Worm (Caenorhabditis elegans) whole organism, L1 larva: ENCODE data around the gene R09F10.8.

Experiments used
- C04F5.9 ChIP-seq: sonication (generic microtip); optimal IDR thresholded peaks from 2 replicates; lab custom pipeline; 2016; ENCODE audit warnings: missing genetic modification characterization, missing compliant biosample characterization
- C16A3.4 ChIP-seq: fragments of 150-350 bp; optimal IDR thresholded peaks from 2 replicates; lab custom pipeline; 2014; ENCODE audit warnings: missing biosample characterization, missing genetic modification characterization
- aha-1 ChIP-seq: fragments of 150-350 bp; optimal IDR thresholded peaks from 2 replicates; lab custom pipeline; 2014; ENCODE audit warnings: missing biosample characterization, missing genetic modification characterization
- alr-1 ChIP-seq: fragments of 200-800 bp; sonication (Bioruptor generic); optimal IDR thresholded peaks from 2 replicates; lab custom pipeline; 2018; ENCODE audit warnings: borderline replicate concordance, mild to moderate bottlenecking, missing genetic modification characterization, missing compliant biosample characterization
- blmp-1 ChIP-seq: fragments of 150-350 bp; optimal IDR thresholded peaks from 2 replicates; lab custom pipeline; 2014; ENCODE audit warnings: missing biosample characterization, missing genetic modification characterization
- ceh-8 ChIP-seq: fragments of 200-800 bp; sonication (Bioruptor generic); optimal IDR thresholded peaks from 2 replicates; lab custom pipeline; 2018; ENCODE audit warnings: mild to moderate bottlenecking, missing genetic modification characterization, moderate library complexity, missing compliant biosample characterization
- ceh-82 ChIP-seq, 3 experiments: fragments of 150-350 bp in 1 of 3; sonication (generic microtip) in 2 of 3; optimal IDR thresholded peaks; 2 replicates each; lab custom pipeline; 2014 to 2017; ENCODE audit warnings: missing biosample characterization in 3 of 3, missing genetic modification characterization in 3 of 3
- ceh-88 ChIP-seq: fragments of 200-800 bp; sonication (Bioruptor generic); IDR thresholded peaks from 2 replicates; pipeline ENCODE4 v1.3.6; 2022; ENCODE audit warnings: missing genetic modification characterization, missing compliant biosample characterization
- ceh-90 ChIP-seq: sonication (generic microtip); optimal IDR thresholded peaks from 2 replicates; lab custom pipeline; 2016; ENCODE audit warnings: missing genetic modification characterization, missing compliant biosample characterization
- ces-1 ChIP-seq: fragments of 150-350 bp; optimal IDR thresholded peaks from 2 replicates; lab custom pipeline; 2014; ENCODE audit warnings: missing biosample characterization, missing genetic modification reagents, missing genetic modification characterization
- dpl-1 ChIP-seq, 3 experiments: fragments of 150-350 bp in 2 of 3; sonication (generic microtip) in 1 of 3; optimal IDR thresholded peaks; 2 replicates each; lab custom pipeline; 2014 to 2017; ENCODE audit warnings: missing biosample characterization in 3 of 3, missing genetic modification characterization in 3 of 3, missing genetic modification reagents in 3 of 3
- dsc-1 ChIP-seq: sonication (generic microtip); optimal IDR thresholded peaks from 2 replicates; lab custom pipeline; 2016; ENCODE audit warnings: mild to moderate bottlenecking, missing genetic modification characterization, missing compliant biosample characterization
- efl-1 ChIP-seq, 4 experiments: fragments of 150-350 bp; optimal IDR thresholded peaks in 3 of 4; peaks in 1 of 4; 1 replicate in 1 of 4; 2 replicates in 3 of 4; lab custom pipeline; 2014; ENCODE audit warnings: missing biosample characterization in 2 of 4, missing genetic modification characterization in 2 of 4, missing genetic modification reagents in 2 of 4
- egl-13 ChIP-seq: sonication (generic microtip); optimal IDR thresholded peaks from 2 replicates; lab custom pipeline; 2016; ENCODE audit warnings: missing genotype, missing genetic modification reagents, missing genetic modification characterization, missing compliant biosample characterization
- elt-2 ChIP-seq: sonication (generic microtip); optimal IDR thresholded peaks from 2 replicates; lab custom pipeline; 2016; ENCODE audit warnings: missing genetic modification characterization, mild to moderate bottlenecking, inconsistent platforms, missing compliant biosample characterization, missing genetic modification reagents
- elt-3 ChIP-seq, 6 experiments: fragments of 150-350 bp in 1 of 6; sonication (generic microtip); optimal IDR thresholded peaks; 2 replicates each; lab custom pipeline; 2017 to 2018; ENCODE audit warnings: missing biosample characterization in 6 of 6, missing genetic modification characterization in 6 of 6, inconsistent platforms in 1 of 6
- ets-5 ChIP-seq: fragments of 200-800 bp; sonication (Bioruptor generic); IDR thresholded peaks from 2 replicates; pipeline ENCODE4 v1.3.6; 2022; ENCODE audit warnings: missing genetic modification characterization, missing compliant biosample characterization
- fkh-4 ChIP-seq: sonication (generic microtip); optimal IDR thresholded peaks from 2 replicates; lab custom pipeline; 2016; ENCODE audit warnings: missing compliant biosample characterization, missing genetic modification characterization, borderline replicate concordance
- fos-1 ChIP-seq: fragments of 150-350 bp; optimal IDR thresholded peaks from 2 replicates; lab custom pipeline; 2014; ENCODE audit warnings: missing biosample characterization, missing genetic modification characterization
- grh-1 ChIP-seq: fragments of 200-800 bp; sonication (Bioruptor generic); IDR thresholded peaks from 2 replicates; pipeline ENCODE4 v1.3.6; 2022; ENCODE audit warnings: missing genetic modification reagents, missing genetic modification characterization, missing compliant biosample characterization
- hlh-17 ChIP-seq: fragments of 200-800 bp; sonication (Bioruptor generic); optimal IDR thresholded peaks from 2 replicates; lab custom pipeline; 2018; ENCODE audit warnings: missing genetic modification characterization, mild to moderate bottlenecking, missing compliant biosample characterization, moderate library complexity, borderline replicate concordance
- hpl-2 ChIP-seq: fragments of 150-350 bp; optimal IDR thresholded peaks from 2 replicates; lab custom pipeline; 2014; ENCODE audit warnings: missing biosample characterization, missing genetic modification reagents, missing genetic modification characterization
- isw-1 ChIP-seq: fragments of 200-800 bp; sonication (Bioruptor generic); IDR thresholded peaks from 2 replicates; pipeline ENCODE4 v1.3.6; 2022; ENCODE audit warnings: missing genetic modification characterization, missing compliant biosample characterization
- lin-14 ChIP-seq: fragments of 200-800 bp; sonication (Bioruptor generic); optimal IDR thresholded peaks from 2 replicates; lab custom pipeline; 2018; ENCODE audit warnings: mild to moderate bottlenecking, missing genetic modification characterization, moderate library complexity, missing compliant biosample characterization
- lin-15B ChIP-seq: fragments of 150-350 bp; sonication (generic microtip); optimal IDR thresholded peaks from 3 replicates; lab custom pipeline; 2014; ENCODE audit warnings: missing biosample characterization, missing genetic modification characterization
- mab-9 ChIP-seq: fragments of 200-800 bp; sonication (Bioruptor generic); IDR thresholded peaks from 2 replicates; pipeline ENCODE4 v1.3.6; 2022; ENCODE audit warnings: missing genetic modification reagents, missing genetic modification characterization, missing compliant biosample characterization
- mdl-1 ChIP-seq, 2 experiments: fragments of 150-350 bp; optimal IDR thresholded peaks; 2 replicates each; lab custom pipeline; 2014 to 2017; ENCODE audit warnings: missing biosample characterization in 2 of 2, missing genetic modification characterization in 2 of 2, inconsistent platforms in 1 of 2
- mep-1 ChIP-seq: fragments of 150-350 bp; optimal IDR thresholded peaks from 2 replicates; lab custom pipeline; 2014; ENCODE audit warnings: missing biosample characterization, missing genetic modification characterization
- nhr-11 ChIP-seq: fragments of 150-350 bp; optimal IDR thresholded peaks from 2 replicates; lab custom pipeline; 2014; ENCODE audit warnings: missing biosample characterization, missing genetic modification characterization
- nhr-12 ChIP-seq: sonication (generic microtip); optimal IDR thresholded peaks from 2 replicates; lab custom pipeline; 2017; ENCODE audit warnings: missing biosample characterization, missing genetic modification characterization
- nhr-19 ChIP-seq: fragments of 200-800 bp; sonication (Bioruptor generic); conservative IDR thresholded peaks from 2 replicates; pipeline ENCODE4 v1.3.6; 2022; ENCODE audit warnings: missing genetic modification characterization, missing compliant biosample characterization
- nhr-28 ChIP-seq: fragments of 150-350 bp; optimal IDR thresholded peaks from 2 replicates; lab custom pipeline; 2014; ENCODE audit warnings: missing biosample characterization, missing genetic modification characterization
- nhr-47 ChIP-seq: sonication (generic microtip); optimal IDR thresholded peaks from 2 replicates; lab custom pipeline; 2016; ENCODE audit warnings: mild to moderate bottlenecking, missing genetic modification characterization, moderate library complexity, missing compliant biosample characterization
- nhr-77 ChIP-seq: fragments of 150-350 bp; optimal IDR thresholded peaks from 2 replicates; lab custom pipeline; 2014; ENCODE audit warnings: missing biosample characterization, missing genetic modification characterization
- nhr-84 ChIP-seq: sonication (generic microtip); optimal IDR thresholded peaks from 2 replicates; lab custom pipeline; 2017; ENCODE audit warnings: missing biosample characterization, missing genetic modification characterization
- pag-3 ChIP-seq: sonication (generic microtip); optimal IDR thresholded peaks from 2 replicates; lab custom pipeline; 2017; ENCODE audit warnings: missing genetic modification characterization, mild to moderate bottlenecking, missing compliant biosample characterization, antibody characterized with exemption, borderline replicate concordance; ENCODE audit not compliant: insufficient read depth
- pax-3 ChIP-seq: fragments of 200-800 bp; sonication (Bioruptor generic); optimal IDR thresholded peaks from 2 replicates; lab custom pipeline; 2018; ENCODE audit warnings: mild to moderate bottlenecking, missing genetic modification characterization, moderate library complexity, missing compliant biosample characterization
- rnt-1 ChIP-seq: sonication (generic microtip); optimal IDR thresholded peaks from 2 replicates; lab custom pipeline; 2016; ENCODE audit warnings: mild to moderate bottlenecking, missing genetic modification characterization, moderate library complexity, missing compliant biosample characterization
- snu-23 ChIP-seq: sonication (generic microtip); optimal IDR thresholded peaks from 2 replicates; lab custom pipeline; 2016; ENCODE audit warnings: missing genetic modification characterization, missing compliant biosample characterization
- sptf-1 ChIP-seq: fragments of 150-350 bp; optimal IDR thresholded peaks from 2 replicates; lab custom pipeline; 2014; ENCODE audit warnings: missing biosample characterization, missing genetic modification characterization
- sup-37 ChIP-seq: fragments of 200-800 bp; sonication (Bioruptor generic); optimal IDR thresholded peaks from 2 replicates; lab custom pipeline; 2018; ENCODE audit warnings: mild to moderate bottlenecking, missing genetic modification characterization, missing compliant biosample characterization
- swsn-7 ChIP-seq: sonication (generic microtip); optimal IDR thresholded peaks from 2 replicates; lab custom pipeline; 2016; ENCODE audit warnings: missing genetic modification characterization, missing compliant biosample characterization
- tbx-2 ChIP-seq: sonication (generic microtip); optimal IDR thresholded peaks from 2 replicates; lab custom pipeline; 2016; ENCODE audit warnings: missing genetic modification characterization, missing compliant biosample characterization
- unc-62 ChIP-seq: fragments of 150-350 bp; optimal IDR thresholded peaks from 2 replicates; lab custom pipeline; 2014; ENCODE audit warnings: missing biosample characterization, missing genetic modification reagents, missing genetic modification characterization
- unc-86 ChIP-seq: sonication (generic microtip); optimal IDR thresholded peaks from 2 replicates; lab custom pipeline; 2016; ENCODE audit warnings: missing genetic modification characterization, missing compliant biosample characterization
- unc-98 ChIP-seq: fragments of 200-800 bp; sonication (Bioruptor generic); IDR thresholded peaks from 2 replicates; pipeline ENCODE4 v1.3.6; 2022; ENCODE audit warnings: missing genetic modification characterization, missing compliant biosample characterization
- vab-15 ChIP-seq: sonication (generic microtip); optimal IDR thresholded peaks from 2 replicates; lab custom pipeline; 2017; ENCODE audit warnings: missing genotype, mild to moderate bottlenecking, missing genetic modification characterization, missing compliant biosample characterization
- xbp-1 ChIP-seq: sonication (generic microtip); optimal IDR thresholded peaks from 2 replicates; lab custom pipeline; 2016; ENCODE audit warnings: missing genetic modification characterization, missing compliant biosample characterization
- zag-1 ChIP-seq: fragments of 150-350 bp; optimal IDR thresholded peaks from 2 replicates; lab custom pipeline; 2014; ENCODE audit warnings: missing biosample characterization, missing genetic modification characterization
- zip-4 ChIP-seq: fragments of 200-800 bp; sonication (Bioruptor generic); optimal IDR thresholded peaks from 2 replicates; lab custom pipeline; 2018; ENCODE audit warnings: mild to moderate bottlenecking, missing genetic modification characterization, moderate library complexity, missing compliant biosample characterization
- ztf-11 ChIP-seq, 2 experiments: sonication (generic microtip); optimal IDR thresholded peaks; 2 replicates each; lab custom pipeline; 2016 to 2017; ENCODE audit warnings: missing genetic modification characterization in 2 of 2, missing biosample characterization in 1 of 2, missing compliant biosample characterization in 1 of 2

The R09F10.8 gene

ce11 chrX:8286740-8287299 is 39.4 kb downstream of the R09F10.8 start, which contains the start of gene sec-16A.2 (continued):
- TF ChIP-seq swsn-7 (tag; lab: Kevin White, UChicago) (peak; percentile 63), dsc-1 (tag; lab: Kevin White, UChicago) (peak; percentile 14), hlh-17 (no peak), ceh-88 (GFP tag; lab: Robert Waterston, UW) (no peak), egl-13 (tag; lab: Kevin White, UChicago) (no peak), unc-62 (GFP tag; lab: Kevin White, UChicago) (no peak), C16A3.4 (tag; lab: Kevin White, UChicago) (peak; percentile 55), nhr-11 (tag; lab: Kevin White, UChicago) (no peak), lin-15B (tag; lab: Kevin White, UChicago) (peak; percentile 48), unc-98 (no peak), xbp-1 (tag; lab: Kevin White, UChicago) (peak; percentile 66), ces-1 (no peak), hpl-2 (GFP tag; lab: Kevin White, UChicago) (no peak), nhr-19 (GFP tag; lab: Robert Waterston, UW) (peak; percentile 47), grh-1 (GFP tag; lab: Robert Waterston, UW) (no peak), elt-2 (tag; lab: Kevin White, UChicago) (no peak), alr-1 (tag; lab: Kevin White, UChicago) (no peak), elt-3 (tag; optimal IDR thresholded peaks at IDR 0.05; lab: Kevin White, UChicago) (peak in 1 of 6 experiments; percentile 30), dpl-1 (GFP tag; optimal IDR thresholded peaks at IDR 0.05; lab: Kevin White, UChicago) (peak in 2 of 3 experiments; percentile 48 to 51), zip-4 (no peak), ztf-11 (tag; optimal IDR thresholded peaks at IDR 0.05; lab: Kevin White, UChicago) (peak in 1 of 2 experiments; percentile 1), ceh-8 (GFP tag; lab: Kevin White, UChicago) (no peak), rnt-1 (tag; lab: Kevin White, UChicago) (peak; percentile 61), fkh-4 (tag; lab: Kevin White, UChicago) (no peak), fos-1 (tag; lab: Kevin White, UChicago) (peak; percentile 34), mab-9 (GFP tag; lab: Robert Waterston, UW) (no peak), nhr-12 (tag; lab: Kevin White, UChicago) (no peak), mep-1 (tag; lab: Kevin White, UChicago) (peak; percentile 56), unc-86 (no peak), nhr-77 (peak; percentile 25), ets-5 (no peak), snu-23 (GFP tag; lab: Kevin White, UChicago) (peak; percentile 73), blmp-1 (peak; percentile 77), ceh-82 (tag; optimal IDR thresholded peaks at IDR 0.05; lab: Kevin White, UChicago) (peak; percentile 42 to 67 (median 49)), pag-3 (tag; lab: Kevin White, UChicago) (no peak), zag-1 (tag; lab: Kevin White, UChicago) (no peak), aha-1 (tag; lab: Kevin White, UChicago) (no peak), nhr-84 (tag; lab: Kevin White, UChicago) (no peak), mdl-1 (tag; optimal IDR thresholded peaks at IDR 0.05; lab: Kevin White, UChicago) (peak in 1 of 2 experiments; percentile 78), isw-1 (GFP tag; lab: Robert Waterston, UW) (peak; percentile 21), ceh-90 (tag; lab: Kevin White, UChicago) (no peak), sup-37 (no peak), tbx-2 (tag; lab: Kevin White, UChicago) (peak; percentile 62), vab-15 (tag; lab: Kevin White, UChicago) (peak; percentile 67), efl-1 (optimal IDR thresholded peaks at IDR 0.05; lab: Kevin White, UChicago) (peak; percentile 42 to 71), efl-1 (GFP tag; optimal IDR thresholded peaks at IDR 0.05 in 1 of 2; lab: Kevin White, UChicago) (peak in 1 of 2 experiments; percentile 19), nhr-47 (tag; lab: Kevin White, UChicago) (peak; percentile 57), sptf-1 (tag; lab: Kevin White, UChicago) (no peak), C04F5.9 (no peak), nhr-28 (tag; lab: Kevin White, UChicago) (no peak), lin-14 (GFP tag; lab: Kevin White, UChicago) (peak; percentile 90), pax-3 (tag; lab: Kevin White, UChicago) (no peak)
